Fruit fly (Drosophila melanogaster): ENCODE results near the gene CG46399.

Gene CG46399

DNA sequence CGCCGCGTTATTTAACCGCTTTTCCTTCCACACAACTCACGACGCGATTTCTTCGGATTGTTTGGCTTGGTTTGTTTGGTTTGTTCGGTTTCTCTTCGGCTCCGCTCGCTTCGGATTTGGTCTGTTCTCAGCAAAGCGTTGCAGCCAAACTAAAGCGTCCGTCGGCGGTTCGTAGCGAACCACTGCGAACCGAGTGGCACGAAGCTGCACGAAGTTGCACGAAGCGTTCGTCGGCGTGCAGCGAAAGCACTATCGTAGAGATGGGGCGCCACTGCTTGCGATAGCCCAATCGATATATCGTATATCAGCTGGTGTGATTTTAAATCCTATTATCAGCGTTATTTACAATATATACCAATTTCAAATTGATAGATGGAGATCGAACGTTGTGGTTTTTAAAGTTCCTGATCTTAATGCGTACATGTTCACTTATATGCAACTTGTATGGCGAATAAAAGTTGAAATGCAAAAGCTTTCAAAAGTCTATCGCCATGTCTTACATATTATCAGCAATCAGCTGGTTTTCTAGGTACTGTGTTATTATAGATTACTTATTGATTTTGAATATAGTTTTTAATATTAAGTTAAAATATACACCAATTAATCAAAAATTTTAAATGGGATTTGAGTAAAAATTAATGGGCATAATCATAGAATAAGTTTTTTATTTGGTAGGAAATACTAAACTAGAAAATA lies 33.0 kb upstream of the CG46399 start, which contains the start of gene rut (continued):
- TF ChIP-seq CG16813 (GFP tag; IDR thresholded peaks at IDR 0.05; ENCODE audit: partially characterized antibody) (peak; percentile 87), YL-1 (GFP tag; optimal IDR thresholded peaks at IDR 0.05) (peak; percentile 4), CG14441 (GFP tag; IDR thresholded peaks at IDR 0.05) (0 out of 2 replicates have a peak, but pooled peaks have one; percentile 19), H15 (GFP tag; IDR thresholded peaks at IDR 0.05) (no peak), CG10366 (GFP tag; IDR thresholded peaks at IDR 0.05) (peak; percentile 22; the same call in 1 of the 2 replicates), Dad (GFP tag; optimal IDR thresholded peaks at IDR 0.05) (peak; percentile 5), Ets97D (GFP tag; optimal IDR thresholded peaks at IDR 0.05) (peak; percentile 35), Fer1 (GFP tag; optimal IDR thresholded peaks at IDR 0.05) (peak; percentile 17), CG9727 (GFP tag; optimal IDR thresholded peaks at IDR 0.05) (no peak), CG3847 (GFP tag; IDR thresholded peaks at IDR 0.05) (peak; percentile 27; the same call in 1 of the 2 replicates), Pdp1 (GFP tag; optimal IDR thresholded peaks at IDR 0.05) (peak in 1 of 2 experiments; percentile 25), Doc3 (GFP tag; IDR thresholded peaks at IDR 0.05; ENCODE audit: partially characterized antibody) (peak; percentile 90), sna (GFP tag; IDR thresholded peaks at IDR 0.05; ENCODE audit: partially characterized antibody) (peak; percentile 89), CG11085 (GFP tag; IDR thresholded peaks at IDR 0.05) (peak; percentile 39; the same call in 1 of the 2 replicates), HmgZ (tag; optimal IDR thresholded peaks at IDR 0.05) (peak; percentile 15), ssp (GFP tag; IDR thresholded peaks at IDR 0.05) (0 out of 2 replicates have a peak, but pooled peaks have one; percentile 21), PHDP (tag; optimal IDR thresholded peaks at IDR 0.05) (peak; percentile 15), Jarid2 (GFP tag; optimal IDR thresholded peaks at IDR 0.05) (peak; percentile 94), CG2116 (GFP tag; optimal IDR thresholded peaks at IDR 0.05) (peak; percentile 17), Rx (GFP tag; IDR thresholded peaks at IDR 0.05) (no peak), sd (tag; optimal IDR thresholded peaks at IDR 0.05) (no peak), Bgb (GFP tag; IDR thresholded peaks at IDR 0.05; ENCODE audit: partially characterized antibody) (peak; percentile 98), row (GFP tag; IDR thresholded peaks at IDR 0.05) (peak; percentile 89), ftz-f1 (GFP tag; optimal IDR thresholded peaks at IDR 0.05) (peak; percentile 4), jumu (GFP tag; optimal IDR thresholded peaks at IDR 0.05) (peak; percentile 18), Dref (GFP tag; IDR thresholded peaks at IDR 0.05) (peak; percentile 63), Bdp1 (GFP tag; optimal IDR thresholded peaks at IDR 0.05) (no peak), CG12071 (GFP tag; optimal IDR thresholded peaks at IDR 0.05) (peak; percentile 39), HLH54F (GFP tag; optimal IDR thresholded peaks at IDR 0.05) (peak; percentile 23), CG11398 (GFP tag; optimal IDR thresholded peaks at IDR 0.05) (no peak), E2f2 (GFP tag; IDR thresholded peaks at IDR 0.05) (peak; percentile 55; the same call in 1 of the 2 replicates), lab (GFP tag; optimal IDR thresholded peaks at IDR 0.05) (peak; percentile 39), CG14860 (GFP tag; IDR thresholded peaks at IDR 0.05; ENCODE audit: partially characterized antibody) (peak; percentile 94), zfh2 (GFP tag; optimal IDR thresholded peaks at IDR 0.05) (peak; percentile 8), CG9817 (tag; optimal IDR thresholded peaks at IDR 0.05) (peak; percentile 22), CG14014 (GFP tag; IDR thresholded peaks at IDR 0.05) (peak; percentile 56; the same call in 1 of the 2 replicates), hbn (GFP tag; IDR thresholded peaks at IDR 0.05; ENCODE audit: partially characterized antibody) (peak; percentile 92), chinmo (GFP tag; IDR thresholded peaks at IDR 0.05; ENCODE audit: partially characterized antibody) (peak; percentile 97), onecut (GFP tag; IDR thresholded peaks at IDR 0.05) (peak; percentile 22; the same call in 1 of the 2 replicates), HHEX (GFP tag; optimal IDR thresholded peaks at IDR 0.05) (peak; percentile 34), CoRest (tag; optimal IDR thresholded peaks at IDR 0.05) (peak; percentile 20), CG30431 (GFP tag; optimal IDR thresholded peaks at IDR 0.05) (no peak), CG2129 (GFP tag; IDR thresholded peaks at IDR 0.05; ENCODE audit: partially characterized antibody) (peak; percentile 65), amos (GFP tag; IDR thresholded peaks at IDR 0.05; ENCODE audit: partially characterized antibody) (peak; percentile 96), CG34422 (GFP tag; IDR thresholded peaks at IDR 0.05) (peak; percentile 64; the same call in 1 of the 3 replicates), cad (GFP tag; optimal IDR thresholded peaks at IDR 0.05) (no peak), nerfin-2 (GFP tag; IDR thresholded peaks at IDR 0.05; ENCODE audit: partially characterized antibody) (peak; percentile 84), HmgD (GFP tag; optimal IDR thresholded peaks at IDR 0.05) (peak; percentile 3)
